Fruit fly (Drosophila melanogaster) whole organism: ENCODE data around the gene CG3984.

ENCODE experiments used
- CG8478 ChIP-seq: fragments of >200 bp; optimal IDR thresholded peaks from 2 replicates; lab custom pipeline; 2018; ENCODE audit warnings: inconsistent platforms
- Dll ChIP-seq: fragments of >200 bp; optimal IDR thresholded peaks from 2 replicates; lab custom pipeline; 2017
- EcR ChIP-seq, 2 experiments: fragments of >200 bp; optimal IDR thresholded peaks; 2 replicates each; lab custom pipeline; 2017; ENCODE audit warnings: missing biosample characterization in 2 of 2, missing genetic modification characterization in 2 of 2, missing genetic modification reagents in 2 of 2
- pan ChIP-seq: fragments of >200 bp; optimal IDR thresholded peaks from 2 replicates; lab custom pipeline; 2017
- psq ChIP-seq: fragments of >200 bp; optimal IDR thresholded peaks from 2 replicates; lab custom pipeline; 2017
- usp ChIP-seq: fragments of >200 bp; optimal IDR thresholded peaks from 2 replicates; lab custom pipeline; 2017; ENCODE audit warnings: missing biosample characterization, missing genetic modification characterization, mixed read lengths

CG3984 gene

dm6 chr3R:15149772-15150512, 13.0 kb downstream of the CG3984 start, which contains the start of gene Gyc88E:
TSS of gene Gyc88E (plus strand) at chr3R:15150375.
- TF ChIP-seq CG8478 (lab: Kevin White, UChicago): no peak
- TF ChIP-seq EcR (GFP tag; optimal IDR thresholded peaks at IDR 0.05; lab: Kevin White, UChicago): no peak
- no peak for TF ChIP-seq pan (lab: Kevin White, UChicago)
- TF ChIP-seq usp (GFP tag; lab: Kevin White, UChicago): no peak

dm6 chr3R:15177230-15177629, 40.3 kb downstream of the CG3984 start:
- TF ChIP-seq usp (GFP tag; lab: Kevin White, UChicago) (no peak), psq (lab: Kevin White, UChicago) (no peak), Dll (no peak), CG8478 (lab: Kevin White, UChicago) (no peak), EcR (GFP tag; optimal IDR thresholded peaks at IDR 0.05; lab: Kevin White, UChicago) (no peak), pan (lab: Kevin White, UChicago) (no peak)

dm6 chr3R:15181467-15181866, 44.5 kb downstream of the CG3984 start, which contains the start of gene Mf:
TSS of gene Mf (minus strand) at chr3R:15181510.
- TF ChIP-seq pan (lab: Kevin White, UChicago) (no peak), Dll (no peak), EcR (GFP tag; optimal IDR thresholded peaks at IDR 0.05; lab: Kevin White, UChicago) (no peak), psq (lab: Kevin White, UChicago) (no peak), CG8478 (lab: Kevin White, UChicago) (no peak), usp (GFP tag; lab: Kevin White, UChicago) (no peak)
